Fruit fly (Drosophila melanogaster): ENCODE measurements around the gene CG14851.

Gene CG14851

DNA sequence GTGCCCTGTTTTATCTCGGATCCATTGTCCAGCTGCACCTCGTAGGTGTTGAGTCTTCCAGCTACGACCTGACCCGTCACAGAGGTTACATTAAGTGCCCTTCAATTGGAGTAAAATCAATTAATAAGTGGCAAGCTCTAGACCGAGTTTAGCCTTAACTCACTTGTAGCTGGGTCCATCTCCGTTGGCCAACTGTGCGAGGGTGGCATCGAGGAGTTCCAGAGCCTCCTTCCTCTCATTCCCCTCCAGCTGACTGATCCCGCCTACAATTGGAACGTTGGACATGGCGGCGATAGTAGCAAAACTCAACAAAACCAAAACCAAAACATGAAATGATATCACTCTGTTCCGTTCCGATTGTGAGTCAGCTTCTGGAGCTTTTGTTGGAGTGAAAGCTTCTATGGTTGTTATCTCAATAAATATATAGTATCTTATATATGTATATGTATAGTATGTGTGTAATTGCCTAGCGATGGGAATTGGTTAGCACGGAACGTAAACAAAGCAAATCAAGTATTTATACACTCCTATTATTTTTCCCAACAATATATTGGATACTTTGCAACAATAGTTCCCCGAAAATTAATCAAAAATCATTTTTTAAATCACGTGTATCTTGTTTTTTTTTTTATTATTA is 6.5 kb downstream of the CG14851 start, which contains the start of gene CG8066:
CG8066 (minus strand) TSS at position 347 of the 637 bp plus-strand sequence.
- TF ChIP-seq foxo (GFP tag; optimal IDR thresholded peaks at IDR 0.05) = peak in 1 of 2 experiments; percentile 37
- TF ChIP-seq sage (GFP tag; optimal IDR thresholded peaks at IDR 0.05) = peak; percentile 65
- TF ChIP-seq Rel (GFP tag; optimal IDR thresholded peaks at IDR 0.05) = peak; percentile 28
- no peak for TF ChIP-seq Rel (tag; optimal IDR thresholded peaks at IDR 0.05)
- TF ChIP-seq Jra (GFP tag; optimal IDR thresholded peaks at IDR 0.05) = peak; percentile 18
- TF ChIP-seq Mio (GFP tag; optimal IDR thresholded peaks at IDR 0.05) = no peak
- TF ChIP-seq pan (optimal IDR thresholded peaks at IDR 0.05) = no peak
- TF ChIP-seq ey (GFP tag; optimal IDR thresholded peaks at IDR 0.05) = peak; percentile 3
- no peak for TF ChIP-seq tai (GFP tag; optimal IDR thresholded peaks at IDR 0.05)
- no peak for TF ChIP-seq Hr78 (GFP tag; optimal IDR thresholded peaks at IDR 0.05)
- TF ChIP-seq rgr (GFP tag; optimal IDR thresholded peaks at IDR 0.05) = peak; percentile 25
- TF ChIP-seq CrebA (GFP tag; optimal IDR thresholded peaks at IDR 0.05; ENCODE audit: borderline replicate concordance) = peak; percentile 53
- TF ChIP-seq OdsH (GFP tag; optimal IDR thresholded peaks at IDR 0.05) = no peak
- TF ChIP-seq Hnf4 (GFP tag; optimal IDR thresholded peaks at IDR 0.05) = peak; percentile 6
- no peak for TF ChIP-seq woc (GFP tag; optimal IDR thresholded peaks at IDR 0.05)

- TF ChIP-seq Dif (GFP tag; optimal IDR thresholded peaks at IDR 0.05; ENCODE audit: partially characterized antibody) (peak; percentile 69), foxo (GFP tag; optimal IDR thresholded peaks at IDR 0.05) (no peak), rgr (GFP tag; optimal IDR thresholded peaks at IDR 0.05) (peak; percentile 3), Hnf4 (GFP tag; optimal IDR thresholded peaks at IDR 0.05) (peak; percentile 11)
These were observed 7.4 kb downstream of the CG14851 start, which contains the start of gene Cys for dm6 chr3R:14569411-14570107. Gene Cys (minus strand): TSS chr3R:14569644.

DNA sequence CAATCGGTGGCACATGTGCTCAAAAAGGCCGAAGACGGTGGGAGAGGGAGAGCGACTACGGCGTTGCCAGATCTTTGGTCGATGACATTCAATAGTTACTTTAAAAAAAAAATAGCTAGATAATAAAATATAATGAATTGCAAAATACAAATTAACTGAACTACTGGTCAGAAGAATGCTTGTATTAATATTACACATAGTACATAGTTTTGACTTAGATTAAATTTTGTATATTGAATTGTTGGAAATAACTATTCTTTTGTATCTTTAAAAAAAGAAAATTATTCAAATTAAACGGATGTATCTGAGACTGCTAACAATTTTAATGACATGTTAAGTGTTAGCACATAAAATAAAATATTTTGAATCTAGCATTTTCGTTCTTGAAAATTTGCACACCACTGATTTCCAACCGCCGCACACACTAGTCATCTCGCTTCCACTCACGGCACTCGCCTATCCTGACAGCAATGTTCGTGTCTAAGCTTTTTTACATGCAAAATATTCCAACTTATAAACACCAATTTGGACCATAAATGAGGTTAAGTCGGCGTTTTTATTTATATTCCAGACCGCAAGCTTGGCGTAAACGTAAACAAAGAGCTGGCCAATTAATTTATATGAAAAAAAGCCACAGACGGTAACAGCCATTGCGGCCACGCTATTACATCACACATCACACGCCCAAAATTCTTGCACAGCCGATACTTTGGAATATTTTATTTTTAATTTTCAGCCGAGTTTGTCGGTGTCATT is 13.0 kb downstream of the CG14851 start:
- TF ChIP-seq sv (GFP tag; optimal IDR thresholded peaks at IDR 0.05) = peak; percentile 50
- no peak for TF ChIP-seq N (GFP tag; optimal IDR thresholded peaks at IDR 0.05)
- peak in 1 of 2 experiments; percentile 86 for TF ChIP-seq foxo (GFP tag; optimal IDR thresholded peaks at IDR 0.05)
- peak; percentile 14 for TF ChIP-seq dsf (GFP tag; optimal IDR thresholded peaks at IDR 0.05; ENCODE audit: borderline replicate concordance)
- TF ChIP-seq HLH106 (tag; optimal IDR thresholded peaks at IDR 0.05) = peak; percentile 74
- TF ChIP-seq dl (GFP tag; optimal IDR thresholded peaks at IDR 0.05; ENCODE audit: insufficient read depth in 1 of 2, partially characterized antibody in 2 of 2) = no peak
- TF ChIP-seq h (GFP tag; optimal IDR thresholded peaks at IDR 0.05) = peak; percentile 61
- TF ChIP-seq psq (GFP tag; optimal IDR thresholded peaks at IDR 0.05) = peak; percentile 94
- no peak for TF ChIP-seq Dfd (GFP tag; optimal IDR thresholded peaks at IDR 0.05)
- TF ChIP-seq Jra (GFP tag; optimal IDR thresholded peaks at IDR 0.05) = peak; percentile 65
- TF ChIP-seq Myc (optimal IDR thresholded peaks at IDR 0.05) = peak; percentile 87
- peak; percentile 47 for TF ChIP-seq br (GFP tag; optimal IDR thresholded peaks at IDR 0.05)
- TF ChIP-seq dmrt93B (GFP tag; optimal IDR thresholded peaks at IDR 0.05) = peak; percentile 61
- TF ChIP-seq ey (GFP tag; optimal IDR thresholded peaks at IDR 0.05) = peak; percentile 69
- TF ChIP-seq woc (GFP tag; optimal IDR thresholded peaks at IDR 0.05) = peak; percentile 68
- TF ChIP-seq rgr (GFP tag; optimal IDR thresholded peaks at IDR 0.05) = peak; percentile 74
- peak; percentile 60 for TF ChIP-seq fru (GFP tag; optimal IDR thresholded peaks at IDR 0.05)
- peak; percentile 66 for TF ChIP-seq Hnf4 (GFP tag; optimal IDR thresholded peaks at IDR 0.05)
- no peak for TF ChIP-seq tai (GFP tag; optimal IDR thresholded peaks at IDR 0.05)
- TF ChIP-seq OdsH (GFP tag; optimal IDR thresholded peaks at IDR 0.05) = peak; percentile 75
- no peak for TF ChIP-seq jim (GFP tag; optimal IDR thresholded peaks at IDR 0.05)
- TF ChIP-seq Sp1 (GFP tag; optimal IDR thresholded peaks at IDR 0.05) = peak; percentile 70

DNA sequence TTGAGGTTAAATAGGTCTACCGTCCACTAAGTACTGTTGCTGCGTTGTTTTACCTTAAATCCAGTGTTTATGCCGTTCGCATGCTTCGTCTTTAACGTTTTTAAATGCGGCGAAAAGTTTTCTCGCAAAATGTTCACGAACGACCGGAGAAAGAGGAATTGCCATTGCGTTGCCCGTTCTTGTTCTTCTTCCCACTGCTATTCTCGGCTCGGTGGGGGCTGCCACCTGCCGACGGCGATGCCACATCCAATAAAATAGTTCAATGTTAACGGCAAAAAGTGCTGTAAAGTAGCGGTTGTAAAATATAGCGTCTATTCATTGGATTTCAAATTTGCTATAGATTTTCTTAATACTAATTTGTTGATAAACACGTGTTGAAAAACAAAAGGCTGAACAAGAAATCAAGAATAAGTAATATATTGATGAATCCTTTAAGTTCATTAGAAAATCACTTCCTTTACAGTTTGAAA is 13.6 kb downstream of the CG14851 start, which contains the start of gene CG7987:
CG7987 (minus strand) TSS at position 170 of the 470 bp plus-strand sequence.
- no peak for TF ChIP-seq Dfd (GFP tag; optimal IDR thresholded peaks at IDR 0.05)
- TF ChIP-seq rgr (GFP tag; optimal IDR thresholded peaks at IDR 0.05) = peak; percentile 27
- TF ChIP-seq h (GFP tag; optimal IDR thresholded peaks at IDR 0.05) = peak; percentile 36
- peak in 1 of 2 experiments; percentile 37 for TF ChIP-seq foxo (GFP tag; optimal IDR thresholded peaks at IDR 0.05)
- TF ChIP-seq N (GFP tag; optimal IDR thresholded peaks at IDR 0.05) = no peak
- peak; percentile 95 for TF ChIP-seq psq (GFP tag; optimal IDR thresholded peaks at IDR 0.05)
- no peak for TF ChIP-seq br (GFP tag; optimal IDR thresholded peaks at IDR 0.05)
- no peak for TF ChIP-seq ey (GFP tag; optimal IDR thresholded peaks at IDR 0.05)
- TF ChIP-seq Hr83 (GFP tag; optimal IDR thresholded peaks at IDR 0.05; ENCODE audit: poor library complexity, severe bottlenecking) = peak; percentile 7

Data from whole organism, wandering third instar larva.